Fruit fly (Drosophila melanogaster): ENCODE measurements around the gene CG31848.

The CG31848 gene

DNA sequence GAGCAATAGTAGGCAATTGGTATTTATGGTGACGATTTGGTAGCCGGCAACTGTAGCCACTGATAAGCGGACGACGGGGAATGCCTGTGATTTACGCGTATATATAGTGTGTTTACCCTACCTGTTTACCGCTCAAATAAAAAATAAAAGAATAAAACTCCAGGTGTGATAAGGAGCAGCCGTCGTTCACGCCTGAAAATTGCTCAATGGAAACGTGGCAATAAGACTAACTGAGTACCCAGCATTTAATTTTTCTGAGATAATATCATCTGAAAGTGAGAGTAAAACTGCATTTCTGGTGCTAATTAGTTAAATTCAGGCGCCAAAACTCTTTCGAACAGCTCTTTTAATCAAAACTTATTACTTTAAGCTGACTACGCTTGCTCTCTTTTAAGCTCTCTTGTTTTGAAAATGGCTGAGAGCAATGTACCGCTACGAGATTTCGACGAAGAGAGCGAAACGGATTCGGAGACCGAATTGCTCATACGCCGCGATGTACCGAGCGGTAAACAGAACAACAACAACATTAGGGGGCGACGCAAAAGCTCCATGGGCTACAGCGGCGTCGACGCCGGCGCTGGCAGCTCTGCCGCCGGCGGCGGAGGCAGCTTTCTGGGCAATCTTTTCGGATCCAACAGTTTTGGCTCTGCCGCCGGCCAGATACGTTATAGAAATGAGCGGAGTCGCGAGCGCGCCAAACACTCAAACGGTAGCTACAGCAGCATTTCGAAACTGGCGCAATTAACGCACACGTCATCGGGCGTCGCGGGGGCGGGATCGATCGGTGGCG, 24.8 kb upstream of the CG31848 start (continued):
- TF ChIP-seq crol (GFP tag; IDR thresholded peaks at IDR 0.05) (peak; percentile 84), HmgZ (tag; optimal IDR thresholded peaks at IDR 0.05) (peak; percentile 70), Fer1 (GFP tag; optimal IDR thresholded peaks at IDR 0.05) (peak; percentile 87), pan (optimal IDR thresholded peaks at IDR 0.05) (no peak), pan (GFP tag; optimal IDR thresholded peaks at IDR 0.05 in 1 of 2, IDR thresholded peaks at IDR 0.05 in 1 of 2) (peak in 1 of 2 experiments; percentile 61), Dfd (GFP tag; optimal IDR thresholded peaks at IDR 0.05) (no peak), zen (tag; optimal IDR thresholded peaks at IDR 0.05) (no peak), Aef1 (GFP tag; IDR thresholded peaks at IDR 0.05) (no peak), CG6272 (GFP tag; IDR thresholded peaks at IDR 0.05) (no peak), toy (GFP tag; IDR thresholded peaks at IDR 0.05) (no peak; the same call in 1 of the 2 replicates), pnt (GFP tag; optimal IDR thresholded peaks at IDR 0.05) (no peak), CG15011 (GFP tag; optimal IDR thresholded peaks at IDR 0.05) (peak; percentile 83), rib (GFP tag; IDR thresholded peaks at IDR 0.05) (peak; percentile 69; the same call in 1 of the 2 replicates), so (GFP tag; IDR thresholded peaks at IDR 0.05) (0 out of 3 replicates have a peak, but pooled peaks have one; percentile 6), Camta (GFP tag; optimal IDR thresholded peaks at IDR 0.05) (peak; percentile 70), CG6791 (GFP tag; IDR thresholded peaks at IDR 0.05; ENCODE audit: partially characterized antibody) (no peak), CG18262 (tag; optimal IDR thresholded peaks at IDR 0.05) (peak; percentile 48), CG5180 (GFP tag; optimal IDR thresholded peaks at IDR 0.05) (peak; percentile 83), CG1603 (tag; optimal IDR thresholded peaks at IDR 0.05) (peak; percentile 84), row (GFP tag; IDR thresholded peaks at IDR 0.05) (no peak; the same call in 2 of the 3 replicates), CG2116 (GFP tag; optimal IDR thresholded peaks at IDR 0.05) (peak; percentile 3), Gug (GFP tag; IDR thresholded peaks at IDR 0.05) (no peak), ranshi (GFP tag; IDR thresholded peaks at IDR 0.05) (peak; percentile 60; the same call in 1 of the 2 replicates), unpg (GFP tag; optimal IDR thresholded peaks at IDR 0.05) (peak; percentile 87), kay (GFP tag; optimal IDR thresholded peaks at IDR 0.05) (peak; percentile 57), Asciz (GFP tag; optimal IDR thresholded peaks at IDR 0.05) (peak; percentile 94), Vsx1 (GFP tag; optimal IDR thresholded peaks at IDR 0.05) (peak; percentile 95), CG2199 (GFP tag; IDR thresholded peaks at IDR 0.05) (no peak), CG16815 (GFP tag; optimal IDR thresholded peaks at IDR 0.05) (no peak), Hr78 (GFP tag; optimal IDR thresholded peaks at IDR 0.05) (peak in 1 of 2 experiments; percentile 45), CG12155 (GFP tag; optimal IDR thresholded peaks at IDR 0.05) (no peak), CG18619 (GFP tag; optimal IDR thresholded peaks at IDR 0.05) (peak; percentile 88), bbx (GFP tag; IDR thresholded peaks at IDR 0.05; ENCODE audit: partially characterized antibody) (peak; percentile 54; the same call in 1 of the 2 replicates), Hr51 (GFP tag; optimal IDR thresholded peaks at IDR 0.05) (peak; percentile 31 to 79), Kr (GFP tag; optimal IDR thresholded peaks at IDR 0.05) (peak; percentile 18), Dad (GFP tag; optimal IDR thresholded peaks at IDR 0.05) (peak; percentile 39), CG6175 (GFP tag; IDR thresholded peaks at IDR 0.05) (peak; percentile 96), CG2202 (tag; optimal IDR thresholded peaks at IDR 0.05) (peak; percentile 70), Adf1 (GFP tag; IDR thresholded peaks at IDR 0.05) (peak; percentile 100), CHES-1-like (GFP tag; optimal IDR thresholded peaks at IDR 0.05) (peak; percentile 59), crc (GFP tag; optimal IDR thresholded peaks at IDR 0.05) (peak; percentile 33), Ptx1 (GFP tag; IDR thresholded peaks at IDR 0.05) (no peak), lola (GFP tag; optimal IDR thresholded peaks at IDR 0.05) (peak in 1 of 3 experiments; percentile 9), gfzf (GFP tag; optimal IDR thresholded peaks at IDR 0.05) (no peak), pzg (GFP tag; optimal IDR thresholded peaks at IDR 0.05) (no peak), CG15269 (tag; optimal IDR thresholded peaks at IDR 0.05) (peak; percentile 85), gt (GFP tag; IDR thresholded peaks at IDR 0.05) (no peak), dimm (GFP tag; IDR thresholded peaks at IDR 0.05) (no peak), Mrtf (GFP tag; IDR thresholded peaks at IDR 0.05) (no peak)
